Fruit fly (Drosophila melanogaster): ENCODE results near the gene escl.

The escl gene

DNA sequence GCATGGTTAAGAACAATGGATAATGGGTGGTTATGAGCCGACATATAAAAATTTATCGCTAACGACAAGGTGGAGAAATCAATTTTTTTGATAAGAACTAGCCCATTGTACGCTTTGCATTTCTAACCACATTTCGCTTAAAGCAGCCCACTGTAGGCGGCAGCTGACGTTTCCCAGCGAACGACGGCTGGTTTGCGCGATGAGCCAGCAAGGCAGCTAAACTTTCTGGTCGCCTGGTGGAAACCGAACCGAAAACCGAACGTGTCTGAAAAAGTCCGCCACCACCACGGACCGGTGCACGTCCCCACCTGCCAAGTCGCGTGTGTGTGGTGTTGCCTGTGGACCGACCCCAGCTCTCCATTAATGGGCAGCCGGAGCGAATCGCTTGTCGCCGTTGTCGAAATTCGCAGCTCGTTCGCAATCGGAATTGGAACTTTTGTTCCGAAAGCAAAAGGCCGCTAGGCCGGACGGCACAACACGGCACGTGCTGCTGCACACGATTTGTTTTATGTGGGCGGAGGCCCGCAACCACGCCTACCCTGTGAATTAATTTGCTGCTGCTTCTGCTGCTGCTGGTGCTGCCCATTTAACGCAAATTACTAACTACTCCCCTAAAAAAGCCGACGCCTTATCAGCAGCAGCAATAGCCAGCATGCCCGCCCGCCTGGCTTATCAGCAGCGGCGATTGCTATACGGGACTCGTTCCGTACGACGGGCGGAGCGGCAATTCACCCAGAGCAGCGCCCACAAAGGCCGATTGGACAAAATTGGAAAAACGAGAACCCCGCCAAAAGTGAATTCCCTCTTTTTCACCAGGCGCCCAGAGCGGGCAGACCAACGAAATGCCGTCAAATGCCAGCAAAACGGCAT, 12.4 kb downstream of the escl start (continued):
- TF ChIP-seq CG31224 (GFP tag; IDR thresholded peaks at IDR 0.05) (no peak), B-H2 (GFP tag; optimal IDR thresholded peaks at IDR 0.05) (peak; percentile 6), ttk (GFP tag; IDR thresholded peaks at IDR 0.05) (no peak), Fer1 (GFP tag; optimal IDR thresholded peaks at IDR 0.05) (peak; percentile 92), CG4617 (GFP tag; optimal IDR thresholded peaks at IDR 0.05; ENCODE audit: borderline replicate concordance) (no peak), cad (GFP tag; optimal IDR thresholded peaks at IDR 0.05) (no peak), CG10321 (GFP tag; IDR thresholded peaks at IDR 0.05) (no peak), Doc3 (GFP tag; IDR thresholded peaks at IDR 0.05; ENCODE audit: partially characterized antibody) (no peak), Doc2 (GFP tag; IDR thresholded peaks at IDR 0.05) (no peak), cas (GFP tag; IDR thresholded peaks at IDR 0.05) (no peak), grau (tag; optimal IDR thresholded peaks at IDR 0.05) (peak; percentile 47), CG10267 (tag; optimal IDR thresholded peaks at IDR 0.05) (peak; percentile 17), Trl (optimal IDR thresholded peaks at IDR 0.05) (no peak), Trl (GFP tag; optimal IDR thresholded peaks at IDR 0.05) (peak; percentile 42), CG7987 (GFP tag; optimal IDR thresholded peaks at IDR 0.05) (peak; percentile 54), CG12071 (GFP tag; optimal IDR thresholded peaks at IDR 0.05) (peak; percentile 16), CG34224 (GFP tag; IDR thresholded peaks at IDR 0.05; ENCODE audit: partially characterized antibody) (no peak), Chrac-16 (GFP tag; optimal IDR thresholded peaks at IDR 0.05) (peak; percentile 16), nerfin-2 (GFP tag; IDR thresholded peaks at IDR 0.05; ENCODE audit: partially characterized antibody) (no peak), Hand (GFP tag; optimal IDR thresholded peaks at IDR 0.05) (peak; percentile 35), CG18011 (GFP tag; optimal IDR thresholded peaks at IDR 0.05) (no peak), CG12236 (GFP tag; optimal IDR thresholded peaks at IDR 0.05) (no peak), CG31441 (GFP tag; IDR thresholded peaks at IDR 0.05) (no peak), Gsc (GFP tag; IDR thresholded peaks at IDR 0.05) (no peak), MESR4 (GFP tag; optimal IDR thresholded peaks at IDR 0.05) (no peak), Rx (GFP tag; IDR thresholded peaks at IDR 0.05) (no peak), rib (GFP tag; IDR thresholded peaks at IDR 0.05) (no peak), CG17361 (GFP tag; IDR thresholded peaks at IDR 0.05) (no peak), jumu (GFP tag; optimal IDR thresholded peaks at IDR 0.05) (no peak), Dek (tag; optimal IDR thresholded peaks at IDR 0.05) (peak; percentile 43), br (optimal IDR thresholded peaks at IDR 0.05) (no peak), zf30C (GFP tag; optimal IDR thresholded peaks at IDR 0.05) (no peak), salm (tag; optimal IDR thresholded peaks at IDR 0.05) (no peak), grn (GFP tag; optimal IDR thresholded peaks at IDR 0.05) (peak; percentile 89), Lhr (GFP tag; optimal IDR thresholded peaks at IDR 0.05) (peak; percentile 95), abd-A (tag; optimal IDR thresholded peaks at IDR 0.05) (peak; percentile 100), pfk (GFP tag; optimal IDR thresholded peaks at IDR 0.05) (no peak), ssp (GFP tag; IDR thresholded peaks at IDR 0.05) (no peak), CG3726 (GFP tag; IDR thresholded peaks at IDR 0.05) (no peak), kah (GFP tag; optimal IDR thresholded peaks at IDR 0.05) (peak; percentile 82), CG15696 (tag; optimal IDR thresholded peaks at IDR 0.05) (peak; percentile 30), Spps (tag; optimal IDR thresholded peaks at IDR 0.05) (no peak), CG13424 (tag; optimal IDR thresholded peaks at IDR 0.05) (peak; percentile 60), CG31365 (tag; optimal IDR thresholded peaks at IDR 0.05) (no peak), nom (GFP tag; optimal IDR thresholded peaks at IDR 0.05) (peak; percentile 60), tx (GFP tag; optimal IDR thresholded peaks at IDR 0.05) (no peak), CG4404 (GFP tag; IDR thresholded peaks at IDR 0.05) (no peak), tup (GFP tag; optimal IDR thresholded peaks at IDR 0.05) (no peak), CG7963 (GFP tag; IDR thresholded peaks at IDR 0.05; ENCODE audit: partially characterized antibody) (no peak), disco-r (GFP tag; optimal IDR thresholded peaks at IDR 0.05) (no peak)

All from whole organism, embryonic.